Worm (Caenorhabditis elegans) whole organism, midembryonic: Measurements from ENCODE around the gene pes-5.

Experiments used
- T22C8.4 ChIP-seq: fragments of 200-800 bp; sonication (Bioruptor generic); IDR thresholded peaks from 2 replicates; pipeline ENCODE4 v1.3.6; 2022; ENCODE audit warnings: missing genetic modification characterization, missing compliant biosample characterization
- cog-1 ChIP-seq: sonication (generic microtip); optimal IDR thresholded peaks from 2 replicates; lab custom pipeline; 2016; ENCODE audit warnings: missing genetic modification characterization, missing compliant biosample characterization
- flt-1 ChIP-seq: fragments of 200-800 bp; sonication (Bioruptor generic); IDR thresholded peaks from 2 replicates; pipeline ENCODE4 v1.3.6; 2022; ENCODE audit warnings: missing genetic modification characterization, missing compliant biosample characterization
- ref-1 ChIP-seq: fragments of 200-800 bp; sonication (Bioruptor generic); conservative IDR thresholded peaks from 2 replicates; pipeline ENCODE4 v1.3.6; 2022; ENCODE audit warnings: missing genetic modification reagents, missing genetic modification characterization, missing compliant biosample characterization
- tab-1 ChIP-seq: fragments of 200-800 bp; sonication (Bioruptor generic); IDR thresholded peaks from 2 replicates; pipeline ENCODE4 v1.3.6; 2022; ENCODE audit warnings: missing genetic modification characterization, missing compliant biosample characterization
- ztf-23 ChIP-seq: fragments of 200-800 bp; sonication (Bioruptor generic); IDR thresholded peaks from 2 replicates; pipeline ENCODE4 v1.3.6; 2022; ENCODE audit warnings: missing genetic modification reagents, missing genetic modification characterization, missing compliant biosample characterization
- ztf-29 ChIP-seq: fragments of 200-800 bp; sonication (Bioruptor generic); IDR thresholded peaks from 2 replicates; pipeline ENCODE4 v1.3.6; 2022; ENCODE audit warnings: missing genetic modification reagents, missing genetic modification characterization, missing compliant biosample characterization

DNA sequence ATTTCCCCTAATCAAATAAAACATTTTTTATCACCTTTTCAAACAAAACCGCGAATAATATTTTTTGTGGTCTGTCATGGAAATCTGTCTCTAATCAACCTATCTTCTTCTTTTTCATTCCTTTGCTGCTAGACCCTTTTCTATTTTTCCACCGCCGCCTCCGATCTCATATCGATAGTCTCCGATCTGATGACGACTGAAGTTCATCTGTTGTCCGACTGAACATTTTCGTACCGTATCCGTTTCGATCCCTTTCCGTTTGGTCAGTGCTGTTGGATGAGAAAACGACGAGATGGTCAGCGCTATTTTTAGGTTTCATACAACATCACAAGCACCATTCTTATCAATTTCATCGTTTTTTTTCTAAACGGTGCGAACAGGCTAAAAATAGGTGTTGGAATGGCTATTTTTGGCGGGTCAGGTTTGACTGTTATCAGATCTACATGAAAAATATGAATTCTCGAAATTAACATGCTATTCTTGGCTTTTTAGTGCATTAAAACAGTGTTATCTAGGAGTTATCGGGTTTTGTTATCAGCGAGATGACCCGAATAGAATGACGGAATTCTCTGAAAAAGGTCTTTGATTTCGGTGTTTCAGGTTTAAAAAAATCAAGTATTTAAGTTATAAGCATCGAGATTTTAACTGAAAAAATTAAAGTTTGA is 6.9 kb upstream of the pes-5 start:
- TF ChIP-seq cog-1 (tag; lab: Kevin White, UChicago) (no peak), ref-1 (no peak), flt-1 (GFP tag; lab: Robert Waterston, UW) (no peak), tab-1 (no peak), ztf-23 (GFP tag; lab: Robert Waterston, UW) (no peak), ztf-29 (GFP tag; lab: Robert Waterston, UW) (no peak), T22C8.4 (no peak)
